In genomic region chrIII:12318794-12319193, ce11 we compare ENCODE assay signal across 6 worm cellular contexts.
TF ChIP-seq lines count a peak whose summit lies in the region.

Gene Y75B8A.28 (plus strand): TSS chrIII:12319089.

TF ChIP-seq in whole organism, L1 larva, 84 proteins besides CTCF, POLR2A, EP300 and RAD21:
- TF ChIP-seq nhr-12 (tag; optimal IDR thresholded peaks at IDR 0.05; lab: Kevin White, UChicago) (no peak), nhr-11 (tag; optimal IDR thresholded peaks at IDR 0.05; lab: Kevin White, UChicago) (no peak), ceh-63 (GFP tag; optimal IDR thresholded peaks at IDR 0.05; lab: Kevin White, UChicago) (no peak), nhr-84 (tag; optimal IDR thresholded peaks at IDR 0.05; lab: Kevin White, UChicago) (no peak), efl-1 (optimal IDR thresholded peaks at IDR 0.05; lab: Kevin White, UChicago) (no peak), efl-1 (GFP tag; optimal IDR thresholded peaks at IDR 0.05 in 1 of 2; lab: Kevin White, UChicago) (peak in 1 of 2 experiments; percentile 60), elt-2 (tag; optimal IDR thresholded peaks at IDR 0.05; lab: Kevin White, UChicago) (peak; percentile 80), pax-3 (tag; optimal IDR thresholded peaks at IDR 0.05; lab: Kevin White, UChicago) (peak; percentile 52), tlp-1 (tag; optimal IDR thresholded peaks at IDR 0.05; lab: Kevin White, UChicago) (peak; percentile 13), ceh-8 (GFP tag; optimal IDR thresholded peaks at IDR 0.05; lab: Kevin White, UChicago) (no peak), jun-1 (tag; optimal IDR thresholded peaks at IDR 0.05; lab: Kevin White, UChicago) (peak; percentile 78), hpl-2 (GFP tag; optimal IDR thresholded peaks at IDR 0.05; lab: Kevin White, UChicago) (no peak), lin-35 (GFP tag; optimal IDR thresholded peaks at IDR 0.05; lab: Kevin White, UChicago) (peak in 1 of 2 experiments; percentile 18), pqm-1 (tag; optimal IDR thresholded peaks at IDR 0.05; lab: Kevin White, UChicago) (peak; percentile 97), lin-14 (GFP tag; optimal IDR thresholded peaks at IDR 0.05; lab: Kevin White, UChicago) (no peak)

TF ChIP-seq in whole organism, L2 larva, 48 proteins besides CTCF, POLR2A, EP300 and RAD21 (continues in another document):
- TF ChIP-seq zag-1 (tag; optimal IDR thresholded peaks at IDR 0.05; lab: Kevin White, UChicago) = no peak
- no peak for TF ChIP-seq elt-3 (tag; optimal IDR thresholded peaks at IDR 0.05; lab: Kevin White, UChicago)
- TF ChIP-seq fos-1 (tag; optimal IDR thresholded peaks at IDR 0.05; lab: Kevin White, UChicago) = peak; percentile 100
- TF ChIP-seq nhr-237 (tag; optimal IDR thresholded peaks at IDR 0.05; lab: Kevin White, UChicago) = no peak
- no peak for TF ChIP-seq nhr-10 (tag; optimal IDR thresholded peaks at IDR 0.05; lab: Kevin White, UChicago)
- TF ChIP-seq sem-4 (tag; optimal IDR thresholded peaks at IDR 0.05; lab: Kevin White, UChicago) = no peak
- no peak for TF ChIP-seq dmd-4 (tag; optimal IDR thresholded peaks at IDR 0.05; lab: Kevin White, UChicago)
- TF ChIP-seq R02D3.7 (tag; optimal IDR thresholded peaks at IDR 0.05; lab: Kevin White, UChicago) = no peak
- no peak for TF ChIP-seq nhr-11 (tag; optimal IDR thresholded peaks at IDR 0.05; lab: Kevin White, UChicago)
- TF ChIP-seq egl-27 (tag; optimal IDR thresholded peaks at IDR 0.05; lab: Kevin White, UChicago) = no peak
- peak; percentile 56 for TF ChIP-seq sma-9 (GFP tag; optimal IDR thresholded peaks at IDR 0.05; lab: Kevin White, UChicago)
- TF ChIP-seq sma-9 (tag; optimal IDR thresholded peaks at IDR 0.05; lab: Kevin White, UChicago) = no peak
- no peak for TF ChIP-seq peb-1 (tag; optimal IDR thresholded peaks at IDR 0.05; lab: Kevin White, UChicago)
- TF ChIP-seq ceh-82 (tag; optimal IDR thresholded peaks at IDR 0.05; lab: Kevin White, UChicago) = no peak
- no peak for TF ChIP-seq unc-55 (GFP tag; optimal IDR thresholded peaks at IDR 0.05; lab: Kevin White, UChicago)
- TF ChIP-seq crh-2 (tag; optimal IDR thresholded peaks at IDR 0.05; lab: Kevin White, UChicago) = peak; percentile 26
- no peak for TF ChIP-seq lin-13 (GFP tag; optimal IDR thresholded peaks at IDR 0.05; lab: Kevin White, UChicago)

TF ChIP-seq in whole organism, L3 larva, 47 proteins besides CTCF, POLR2A, EP300 and RAD21:
- TF ChIP-seq lsy-12 (tag; optimal IDR thresholded peaks at IDR 0.05; lab: Kevin White, UChicago) (no peak), fos-1 (tag; optimal IDR thresholded peaks at IDR 0.05; lab: Kevin White, UChicago) (peak; percentile 84), elt-2 (tag; optimal IDR thresholded peaks at IDR 0.05; lab: Kevin White, UChicago) (peak; percentile 96), ceh-82 (tag; optimal IDR thresholded peaks at IDR 0.05; lab: Kevin White, UChicago) (no peak), nhr-23 (tag; optimal IDR thresholded peaks at IDR 0.05; lab: Kevin White, UChicago) (no peak), nhr-237 (tag; optimal IDR thresholded peaks at IDR 0.05; lab: Kevin White, UChicago) (no peak), unc-62 (GFP tag; optimal IDR thresholded peaks at IDR 0.05; lab: Kevin White, UChicago) (no peak), elt-1 (tag; optimal IDR thresholded peaks at IDR 0.05; lab: Kevin White, UChicago) (no peak), mml-1 (tag; optimal IDR thresholded peaks at IDR 0.05; lab: Kevin White, UChicago) (no peak), lin-39 (tag; optimal IDR thresholded peaks at IDR 0.05; lab: Kevin White, UChicago) (no peak), R02D3.7 (tag; optimal IDR thresholded peaks at IDR 0.05; lab: Kevin White, UChicago) (no peak), pqm-1 (tag; optimal IDR thresholded peaks at IDR 0.05; lab: Kevin White, UChicago) (peak; percentile 99), mdl-1 (tag; optimal IDR thresholded peaks at IDR 0.05; lab: Kevin White, UChicago) (no peak), skn-1 (tag; optimal IDR thresholded peaks at IDR 0.05; lab: Kevin White, UChicago) (no peak), jun-1 (tag; optimal IDR thresholded peaks at IDR 0.05; lab: Kevin White, UChicago) (peak; percentile 91), pha-4 (tag; optimal IDR thresholded peaks at IDR 0.05; lab: Kevin White, UChicago) (peak; percentile 50)

TF ChIP-seq in whole organism, L4 larva, 104 proteins besides CTCF, POLR2A, EP300 and RAD21 (continues in another document):
- TF ChIP-seq lin-39 (tag; optimal IDR thresholded peaks at IDR 0.05; lab: Kevin White, UChicago) (no peak), mdt-29 (GFP tag; IDR thresholded peaks at IDR 0.05; lab: Robert Waterston, UW) (no peak), hif-1 (tag; optimal IDR thresholded peaks at IDR 0.05; lab: Kevin White, UChicago) (no peak), lsy-2 (tag; optimal IDR thresholded peaks at IDR 0.05; lab: Kevin White, UChicago) (peak in 1 of 2 experiments; percentile 34), daf-12 (tag; optimal IDR thresholded peaks at IDR 0.05; lab: Kevin White, UChicago) (no peak), ceh-82 (tag; optimal IDR thresholded peaks at IDR 0.05; lab: Kevin White, UChicago) (no peak), dmd-8 (GFP tag; IDR thresholded peaks at IDR 0.05; lab: Robert Waterston, UW) (no peak), nhr-41 (GFP tag; IDR thresholded peaks at IDR 0.05; lab: Robert Waterston, UW) (peak; percentile 45; the same call in 1 of the 2 replicates), zip-2 (tag; optimal IDR thresholded peaks at IDR 0.05; lab: Kevin White, UChicago) (no peak), nhr-28 (tag; optimal IDR thresholded peaks at IDR 0.05; lab: Kevin White, UChicago) (peak; percentile 84), dve-1 (tag; optimal IDR thresholded peaks at IDR 0.05; lab: Kevin White, UChicago; ENCODE audit: insufficient read depth) (peak; percentile 69), ceh-28 (tag; optimal IDR thresholded peaks at IDR 0.05; lab: Kevin White, UChicago) (no peak), zag-1 (tag; optimal IDR thresholded peaks at IDR 0.05; lab: Kevin White, UChicago) (no peak), pha-4 (GFP tag; IDR thresholded peaks at IDR 0.05; lab: Robert Waterston, UW) (no peak), pha-4 (tag; optimal IDR thresholded peaks at IDR 0.05; lab: Kevin White, UChicago) (no peak), lin-1 (GFP tag; IDR thresholded peaks at IDR 0.05; lab: Robert Waterston, UW) (peak; percentile 67; the same call in 1 of the 2 replicates), fos-1 (tag; optimal IDR thresholded peaks at IDR 0.05; lab: Kevin White, UChicago) (no peak), T20F7.1 (GFP tag; optimal IDR thresholded peaks at IDR 0.05; lab: Kevin White, UChicago) (no peak)

TF ChIP-seq in whole organism, late embryonic, 69 proteins besides CTCF, POLR2A, EP300 and RAD21:
- TF ChIP-seq elt-2 (tag; optimal IDR thresholded peaks at IDR 0.05; lab: Kevin White, UChicago) (peak; percentile 85), sox-4 (tag; optimal IDR thresholded peaks at IDR 0.05; lab: Kevin White, UChicago) (no peak)

TF ChIP-seq in whole organism, young adult, 124 proteins besides CTCF, POLR2A, EP300 and RAD21:
- no peak for TF ChIP-seq K11D2.4 (GFP tag; IDR thresholded peaks at IDR 0.05; lab: Robert Waterston, UW)
- peak; percentile 77 for TF ChIP-seq unc-62 (GFP tag; optimal IDR thresholded peaks at IDR 0.05; lab: Kevin White, UChicago)
- no peak for TF ChIP-seq F57C9.4 (tag; optimal IDR thresholded peaks at IDR 0.05; lab: Kevin White, UChicago)
- TF ChIP-seq rpc-1 (optimal IDR thresholded peaks at IDR 0.05; lab: Kevin White, UChicago) = no peak
- TF ChIP-seq rpc-1 (tag; optimal IDR thresholded peaks at IDR 0.05; lab: Kevin White, UChicago) = no peak
- no peak for TF ChIP-seq F55B11.4 (tag; optimal IDR thresholded peaks at IDR 0.05; lab: Kevin White, UChicago; ENCODE audit: borderline replicate concordance, insufficient read depth)
- TF ChIP-seq mxl-1 (tag; optimal IDR thresholded peaks at IDR 0.05; lab: Kevin White, UChicago) = no peak
- TF ChIP-seq cebp-1 (GFP tag; IDR thresholded peaks at IDR 0.05; lab: Robert Waterston, UW) = no peak
- TF ChIP-seq cebp-1 (tag; optimal IDR thresholded peaks at IDR 0.05; lab: Kevin White, UChicago) = peak; percentile 8
- TF ChIP-seq atf-7 (tag; optimal IDR thresholded peaks at IDR 0.05; lab: Kevin White, UChicago) = peak; percentile 49
- TF ChIP-seq bed-1 (GFP tag; IDR thresholded peaks at IDR 0.05; lab: Robert Waterston, UW) = no peak
- TF ChIP-seq D2030.7 (GFP tag; IDR thresholded peaks at IDR 0.05; lab: Robert Waterston, UW) = no peak
- TF ChIP-seq hlh-12 (tag; optimal IDR thresholded peaks at IDR 0.05; lab: Kevin White, UChicago) = no peak
- TF ChIP-seq hmg-1.2 (GFP tag; IDR thresholded peaks at IDR 0.05; lab: Robert Waterston, UW) = no peak
- TF ChIP-seq B0261.1 (tag; optimal IDR thresholded peaks at IDR 0.05; lab: Kevin White, UChicago) = no peak
- no peak for TF ChIP-seq ztf-28 (GFP tag; IDR thresholded peaks at IDR 0.05; lab: Robert Waterston, UW)
- no peak for TF ChIP-seq lin-35 (GFP tag; optimal IDR thresholded peaks at IDR 0.05; lab: Kevin White, UChicago)
- no peak for TF ChIP-seq dpl-1 (GFP tag; optimal IDR thresholded peaks at IDR 0.05; lab: Kevin White, UChicago)
- peak; percentile 80 for TF ChIP-seq ztf-22 (GFP tag; optimal IDR thresholded peaks at IDR 0.05; lab: Kevin White, UChicago)
- peak; percentile 90 for TF ChIP-seq nhr-80 (tag; optimal IDR thresholded peaks at IDR 0.05; lab: Kevin White, UChicago)
- no peak for TF ChIP-seq hrde-1 (tag; optimal IDR thresholded peaks at IDR 0.05; lab: Kevin White, UChicago; ENCODE audit: borderline replicate concordance)
- no peak for TF ChIP-seq aptf-2 (GFP tag; conservative IDR thresholded peaks at IDR 0.05; lab: Robert Waterston, UW)
- TF ChIP-seq let-607 (tag; optimal IDR thresholded peaks at IDR 0.05; lab: Kevin White, UChicago) = peak in 1 of 2 experiments; percentile 26
- no peak for TF ChIP-seq egl-44 (GFP tag; IDR thresholded peaks at IDR 0.05; lab: Robert Waterston, UW)
